Worm (Caenorhabditis elegans) whole organism, late embryonic: ENCODE data around the gene mog-2.

Source experiments
- T23F11.4 ChIP-seq: fragments of 200-800 bp; sonication (Bioruptor generic); optimal IDR thresholded peaks from 2 replicates; lab custom pipeline; 2018; ENCODE audit warnings: mild to moderate bottlenecking, missing genetic modification characterization, missing compliant biosample characterization
- ama-1 ChIP-seq: fragments of 150-350 bp; optimal IDR thresholded peaks from 2 replicates; lab custom pipeline; 2014
- fkh-6 ChIP-seq: sonication (generic microtip); optimal IDR thresholded peaks from 2 replicates; lab custom pipeline; 2016; ENCODE audit warnings: missing genetic modification characterization, missing compliant biosample characterization
- lin-11 ChIP-seq: fragments of 200-800 bp; sonication (Bioruptor generic); optimal IDR thresholded peaks from 2 replicates; lab custom pipeline; 2018; ENCODE audit warnings: mild to moderate bottlenecking, missing genetic modification characterization, missing compliant biosample characterization
- rnt-1 ChIP-seq: sonication (generic microtip); optimal IDR thresholded peaks from 2 replicates; lab custom pipeline; 2016; ENCODE audit warnings: missing genetic modification characterization, missing compliant biosample characterization
- sdc-2 ChIP-seq: sonication (generic microtip); optimal IDR thresholded peaks from 2 replicates; lab custom pipeline; 2016; ENCODE audit warnings: missing genotype, missing genetic modification characterization, missing compliant biosample characterization
- sox-4 ChIP-seq: sonication (generic microtip); optimal IDR thresholded peaks from 2 replicates; lab custom pipeline; 2017; ENCODE audit warnings: mild to moderate bottlenecking, missing genetic modification characterization, inconsistent platforms, missing compliant biosample characterization

DNA sequence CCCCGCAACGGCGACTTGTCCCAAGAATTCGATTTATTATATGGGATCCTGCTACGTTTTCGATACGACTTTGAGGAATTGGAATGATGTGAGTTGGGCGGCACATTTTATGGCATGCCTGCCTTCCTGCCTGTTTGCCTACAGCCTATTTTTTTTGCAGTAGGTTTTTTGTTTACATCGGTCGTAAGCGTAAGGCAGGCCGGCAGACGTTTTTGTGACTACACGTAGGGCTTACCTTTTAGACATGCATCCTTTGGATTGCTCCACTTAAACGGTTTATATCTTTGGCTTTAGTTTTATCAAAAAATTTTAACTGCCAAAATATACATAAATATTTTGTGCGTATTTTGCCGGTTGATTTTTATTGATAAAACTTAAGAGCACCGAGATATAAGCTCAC is 35.1 kb downstream of the mog-2 start:
- TF ChIP-seq sdc-2 (no peak), ama-1 (no peak), sox-4 (tag; lab: Kevin White, UChicago) (no peak), T23F11.4 (GFP tag; lab: Kevin White, UChicago) (no peak), fkh-6 (tag; lab: Kevin White, UChicago) (no peak), rnt-1 (tag; lab: Kevin White, UChicago) (no peak), lin-11 (no peak)
